Worm (Caenorhabditis elegans): ENCODE data around the gene F44G4.1.

- no peak for TF ChIP-seq jun-1 (tag; optimal IDR thresholded peaks at IDR 0.05)
- TF ChIP-seq nhr-237 (tag; optimal IDR thresholded peaks at IDR 0.05) = no peak
- TF ChIP-seq ZK546.5 (tag; optimal IDR thresholded peaks at IDR 0.05) = no peak
- no peak for TF ChIP-seq aly-2 (tag; optimal IDR thresholded peaks at IDR 0.05)
- TF ChIP-seq R02D3.7 (tag; optimal IDR thresholded peaks at IDR 0.05) = no peak
- TF ChIP-seq elt-3 (tag; optimal IDR thresholded peaks at IDR 0.05) = no peak
- no peak for TF ChIP-seq unc-62 (GFP tag; optimal IDR thresholded peaks at IDR 0.05)
- no peak for TF ChIP-seq egl-5 (tag; optimal IDR thresholded peaks at IDR 0.05)
- peak; percentile 73 for TF ChIP-seq pha-4 (tag; optimal IDR thresholded peaks at IDR 0.05)
- TF ChIP-seq daf-12 (tag; optimal IDR thresholded peaks at IDR 0.05) = no peak
- TF ChIP-seq mdl-1 (tag; optimal IDR thresholded peaks at IDR 0.05) = no peak
- TF ChIP-seq nhr-76 (tag; optimal IDR thresholded peaks at IDR 0.05) = no peak
- TF ChIP-seq nhr-77 (tag; optimal IDR thresholded peaks at IDR 0.05) = no peak
Measured at ce11 chrII:9013341-9013740, 18.9 kb downstream of the F44G4.1 start.

All from whole organism, L3 larva.